Worm (Caenorhabditis elegans) whole organism, L3 larva: Measurements from ENCODE around the gene pudl-2.

Source experiments
- daf-12 ChIP-seq: fragments of 150-350 bp; optimal IDR thresholded peaks from 2 replicates; lab custom pipeline; 2014; ENCODE audit warnings: missing biosample characterization, missing genetic modification reagents, missing genetic modification characterization
- elt-3 ChIP-seq, 3 experiments: fragments of 150-350 bp in 1 of 3; sonication (generic microtip) in 2 of 3; optimal IDR thresholded peaks; 2 replicates in 2 of 3; 4 replicates in 1 of 3; lab custom pipeline; 2014 to 2017; ENCODE audit warnings: missing biosample characterization in 3 of 3, missing genetic modification characterization in 3 of 3
- fos-1 ChIP-seq: fragments of 150-350 bp; optimal IDR thresholded peaks from 2 replicates; lab custom pipeline; 2014; ENCODE audit warnings: missing biosample characterization, missing genetic modification characterization
- jun-1 ChIP-seq: fragments of 150-350 bp; optimal IDR thresholded peaks from 2 replicates; lab custom pipeline; 2014; ENCODE audit warnings: missing biosample characterization, missing genetic modification reagents, missing genetic modification characterization
- nfya-1 ChIP-seq: sonication (generic microtip); optimal IDR thresholded peaks from 2 replicates; lab custom pipeline; 2017; ENCODE audit warnings: missing genetic modification characterization, mild to moderate bottlenecking, missing compliant biosample characterization, antibody characterized with exemption, moderate library complexity; ENCODE audit not compliant: insufficient read depth
- nhr-237 ChIP-seq: fragments of 150-350 bp; optimal IDR thresholded peaks from 2 replicates; lab custom pipeline; 2014; ENCODE audit warnings: missing biosample characterization, missing genetic modification characterization
- nhr-25 ChIP-seq: sonication (generic microtip); optimal IDR thresholded peaks from 2 replicates; lab custom pipeline; 2017; ENCODE audit warnings: missing biosample characterization, missing genetic modification characterization
- nhr-76 ChIP-seq: fragments of 150-350 bp; sonication (generic microtip); optimal IDR thresholded peaks from 5 replicates; lab custom pipeline; 2014; ENCODE audit warnings: missing biosample characterization, missing genetic modification characterization
- nhr-77 ChIP-seq: fragments of 150-350 bp; optimal IDR thresholded peaks from 2 replicates; lab custom pipeline; 2014; ENCODE audit warnings: missing biosample characterization, missing genetic modification characterization
- ztf-11 ChIP-seq: fragments of 150-350 bp; optimal IDR thresholded peaks from 2 replicates; lab custom pipeline; 2014; ENCODE audit warnings: missing biosample characterization, missing genetic modification characterization

DNA sequence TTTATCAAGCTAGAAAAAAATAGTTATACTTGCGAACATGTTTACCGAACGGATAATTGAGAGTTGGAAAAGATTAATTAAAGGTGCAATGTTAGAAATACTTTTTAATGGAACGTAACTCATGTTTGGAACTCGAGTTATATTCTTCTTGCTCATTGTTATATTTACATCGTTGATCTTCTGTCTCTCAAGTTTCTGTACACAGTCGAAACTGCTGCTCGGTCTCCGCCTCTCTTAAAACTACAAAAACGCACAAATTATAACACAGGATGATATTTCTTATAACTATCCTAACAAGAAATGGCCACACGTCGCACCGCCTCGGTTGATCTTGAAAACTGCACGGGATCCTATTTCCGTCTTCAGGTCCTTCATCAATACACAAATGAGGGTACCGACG lies at the start of gene pudl-2:
- no peak for TF ChIP-seq nhr-25
- TF ChIP-seq nhr-237 (tag; lab: Kevin White, UChicago), result no peak
- TF ChIP-seq nhr-76 (tag; lab: Kevin White, UChicago), result no peak
- no peak for TF ChIP-seq nfya-1
- no peak for TF ChIP-seq daf-12 (tag; lab: Kevin White, UChicago)
- TF ChIP-seq ztf-11 (tag; lab: Kevin White, UChicago), result no peak
- no peak for TF ChIP-seq fos-1 (tag; lab: Kevin White, UChicago)
- no peak for TF ChIP-seq jun-1 (tag; lab: Kevin White, UChicago)
- TF ChIP-seq nhr-77 (tag; lab: Kevin White, UChicago), result no peak
- TF ChIP-seq elt-3 (tag; optimal IDR thresholded peaks at IDR 0.05; lab: Kevin White, UChicago), result no peak
